Worm (Caenorhabditis elegans) whole organism, late embryonic: ENCODE measurements around the gene F26D11.12.

Source experiments
- C08G9.2 ChIP-seq: sonication (generic microtip); optimal IDR thresholded peaks from 2 replicates; lab custom pipeline; 2016; ENCODE audit warnings: mild to moderate bottlenecking, missing genetic modification characterization, moderate library complexity, missing compliant biosample characterization
- C38D4.7 ChIP-seq: fragments of 200-800 bp; sonication (Bioruptor generic); optimal IDR thresholded peaks from 2 replicates; lab custom pipeline; 2018; ENCODE audit warnings: mild to moderate bottlenecking, missing genetic modification characterization, moderate library complexity, missing compliant biosample characterization
- K02D7.2 ChIP-seq: sonication (generic microtip); optimal IDR thresholded peaks from 2 replicates; lab custom pipeline; 2017; ENCODE audit warnings: mild to moderate bottlenecking, missing genetic modification characterization, missing compliant biosample characterization
- ama-1 ChIP-seq: fragments of 150-350 bp; optimal IDR thresholded peaks from 2 replicates; lab custom pipeline; 2014
- ceh-19 ChIP-seq: fragments of 200-800 bp; sonication (Bioruptor generic); optimal IDR thresholded peaks from 2 replicates; lab custom pipeline; 2018; ENCODE audit warnings: mild to moderate bottlenecking, missing genetic modification characterization, missing compliant biosample characterization
- ceh-2 ChIP-seq: sonication (generic microtip); optimal IDR thresholded peaks from 2 replicates; lab custom pipeline; 2016; ENCODE audit warnings: missing genotype, missing genetic modification characterization, missing compliant biosample characterization
- ceh-22 ChIP-seq: sonication (generic microtip); optimal IDR thresholded peaks from 2 replicates; lab custom pipeline; 2017; ENCODE audit warnings: missing biosample characterization, missing genetic modification characterization
- ceh-24 ChIP-seq: sonication (generic microtip); optimal IDR thresholded peaks from 2 replicates; lab custom pipeline; 2016; ENCODE audit warnings: mild to moderate bottlenecking, missing genetic modification characterization, missing compliant biosample characterization
- ceh-30 ChIP-seq: fragments of 150-350 bp; optimal IDR thresholded peaks from 2 replicates; lab custom pipeline; 2014; ENCODE audit warnings: missing biosample characterization, missing genetic modification characterization
- ceh-31 ChIP-seq: sonication (generic microtip); optimal IDR thresholded peaks from 2 replicates; lab custom pipeline; 2016; ENCODE audit warnings: missing genetic modification characterization, missing compliant biosample characterization
- ceh-6 ChIP-seq: fragments of 200-800 bp; sonication (Bioruptor generic); optimal IDR thresholded peaks from 2 replicates; lab custom pipeline; 2018; ENCODE audit warnings: mild to moderate bottlenecking, missing genetic modification characterization, missing compliant biosample characterization
- che-1 ChIP-seq: sonication (generic microtip); optimal IDR thresholded peaks from 2 replicates; lab custom pipeline; 2016; ENCODE audit warnings: mild to moderate bottlenecking, missing genetic modification characterization, missing compliant biosample characterization
- dmd-4 ChIP-seq: sonication (generic microtip); optimal IDR thresholded peaks from 2 replicates; lab custom pipeline; 2016; ENCODE audit warnings: borderline replicate concordance, missing genetic modification characterization, missing compliant biosample characterization
- elt-2 ChIP-seq: sonication (generic microtip); optimal IDR thresholded peaks from 2 replicates; lab custom pipeline; 2016; ENCODE audit warnings: missing genetic modification reagents, missing genetic modification characterization, missing compliant biosample characterization
- ets-4 ChIP-seq: sonication (generic microtip); optimal IDR thresholded peaks from 2 replicates; lab custom pipeline; 2016; ENCODE audit warnings: missing genetic modification characterization, missing compliant biosample characterization
- eyg-1 ChIP-seq: sonication (generic microtip); optimal IDR thresholded peaks from 2 replicates; lab custom pipeline; 2016; ENCODE audit warnings: missing genotype, missing genetic modification characterization, missing compliant biosample characterization
- fax-1 ChIP-seq: sonication (generic microtip); optimal IDR thresholded peaks from 2 replicates; lab custom pipeline; 2016; ENCODE audit warnings: missing genotype, missing genetic modification characterization, missing compliant biosample characterization
- fkh-10 ChIP-seq: fragments of 150-350 bp; optimal IDR thresholded peaks from 2 replicates; lab custom pipeline; 2014; ENCODE audit warnings: missing biosample characterization, missing genetic modification reagents, missing genetic modification characterization
- gmeb-2 ChIP-seq: sonication (generic microtip); optimal IDR thresholded peaks from 2 replicates; lab custom pipeline; 2016; ENCODE audit warnings: missing genetic modification characterization, inconsistent platforms, missing compliant biosample characterization
- hlh-30 ChIP-seq: sonication (generic microtip); optimal IDR thresholded peaks from 2 replicates; lab custom pipeline; 2017; ENCODE audit warnings: antibody characterized with exemption, missing genetic modification characterization, missing compliant biosample characterization; ENCODE audit not compliant: insufficient read depth
- hlh-6 ChIP-seq: sonication (generic microtip); optimal IDR thresholded peaks from 2 replicates; lab custom pipeline; 2016; ENCODE audit warnings: missing genotype, missing genetic modification characterization, missing compliant biosample characterization
- lim-6 ChIP-seq: sonication (generic microtip); optimal IDR thresholded peaks from 2 replicates; lab custom pipeline; 2016; ENCODE audit warnings: missing genetic modification characterization, missing compliant biosample characterization
- nhr-11 ChIP-seq: fragments of 150-350 bp; optimal IDR thresholded peaks from 2 replicates; lab custom pipeline; 2014; ENCODE audit warnings: missing biosample characterization, missing genetic modification characterization
- npax-4 ChIP-seq: sonication (generic microtip); optimal IDR thresholded peaks from 2 replicates; lab custom pipeline; 2016; ENCODE audit warnings: missing genetic modification characterization, missing compliant biosample characterization
- odd-2 ChIP-seq: sonication (generic microtip); optimal IDR thresholded peaks from 2 replicates; lab custom pipeline; 2017; ENCODE audit warnings: antibody characterized with exemption, mild to moderate bottlenecking, missing genetic modification characterization, missing compliant biosample characterization
- pat-9 ChIP-seq: fragments of 200-800 bp; sonication (Bioruptor generic); optimal IDR thresholded peaks from 2 replicates; lab custom pipeline; 2018; ENCODE audit warnings: mild to moderate bottlenecking, missing genetic modification characterization, moderate library complexity, missing compliant biosample characterization
- pax-1 ChIP-seq: fragments of 150-350 bp; optimal IDR thresholded peaks from 2 replicates; lab custom pipeline; 2014; ENCODE audit warnings: missing biosample characterization, missing genetic modification characterization
- pha-2 ChIP-seq: sonication (generic microtip); optimal IDR thresholded peaks from 2 replicates; lab custom pipeline; 2017; ENCODE audit warnings: mild to moderate bottlenecking, missing genetic modification characterization, missing compliant biosample characterization
- pha-4 ChIP-seq: fragments of 150-350 bp; optimal IDR thresholded peaks from 2 replicates; lab custom pipeline; 2018; ENCODE audit warnings: missing biosample characterization, missing genetic modification reagents, missing genetic modification characterization
- pqm-1 ChIP-seq: sonication (generic microtip); optimal IDR thresholded peaks from 2 replicates; lab custom pipeline; 2016; ENCODE audit warnings: missing genetic modification characterization, missing compliant biosample characterization
- pros-1 ChIP-seq: fragments of 150-350 bp; optimal IDR thresholded peaks from 2 replicates; lab custom pipeline; 2014; ENCODE audit warnings: missing biosample characterization, missing genetic modification reagents, missing genetic modification characterization
- ref-2 ChIP-seq: sonication (generic microtip); optimal IDR thresholded peaks from 2 replicates; lab custom pipeline; 2016; ENCODE audit warnings: missing genetic modification characterization, missing compliant biosample characterization
- rnt-1 ChIP-seq: sonication (generic microtip); optimal IDR thresholded peaks from 2 replicates; lab custom pipeline; 2016; ENCODE audit warnings: missing genetic modification characterization, missing compliant biosample characterization
- sdc-2 ChIP-seq: sonication (generic microtip); optimal IDR thresholded peaks from 2 replicates; lab custom pipeline; 2016; ENCODE audit warnings: missing genotype, missing genetic modification characterization, missing compliant biosample characterization
- sox-4 ChIP-seq: sonication (generic microtip); optimal IDR thresholded peaks from 2 replicates; lab custom pipeline; 2017; ENCODE audit warnings: mild to moderate bottlenecking, missing genetic modification characterization, inconsistent platforms, missing compliant biosample characterization
- syd-9 ChIP-seq: sonication (generic microtip); optimal IDR thresholded peaks from 2 replicates; lab custom pipeline; 2016; ENCODE audit warnings: mild to moderate bottlenecking, missing genetic modification characterization, moderate library complexity, missing compliant biosample characterization
- tbx-2 ChIP-seq: sonication (generic microtip); optimal IDR thresholded peaks from 2 replicates; lab custom pipeline; 2016; ENCODE audit warnings: missing genetic modification characterization, missing compliant biosample characterization
- tbx-7 ChIP-seq: sonication (generic microtip); optimal IDR thresholded peaks from 2 replicates; lab custom pipeline; 2016; ENCODE audit warnings: missing genotype, missing genetic modification characterization, missing compliant biosample characterization
- ttx-3 ChIP-seq: sonication (generic microtip); optimal IDR thresholded peaks from 2 replicates; lab custom pipeline; 2016; ENCODE audit warnings: missing genetic modification reagents, missing genetic modification characterization, missing compliant biosample characterization
- unc-3 ChIP-seq, 2 experiments: fragments of 200-800 bp in 1 of 2; sonication (Bioruptor generic) in 1 of 2; sonication (generic microtip) in 1 of 2; conservative IDR thresholded peaks in 1 of 2; optimal IDR thresholded peaks in 1 of 2; 2 replicates each; pipeline versions ENCODE4 v1.3.6 to Lab custom; 2016 to 2022; ENCODE audit warnings: missing compliant biosample characterization in 2 of 2, missing genetic modification characterization in 2 of 2, missing genetic modification reagents in 1 of 2
- unc-55 ChIP-seq: sonication (generic microtip); optimal IDR thresholded peaks from 2 replicates; lab custom pipeline; 2017; ENCODE audit warnings: missing biosample characterization, missing genetic modification reagents, missing genetic modification characterization

The F26D11.12 gene

ce11 chrV:8000929-8001513, 45.9 kb upstream of the F26D11.12 start, which contains the start of gene Y97E10AR.1 (continued):
- TF ChIP-seq elt-2 (tag; lab: Kevin White, UChicago): peak; percentile 40
- TF ChIP-seq C08G9.2 (tag; lab: Kevin White, UChicago): peak; percentile 18
- peak; percentile 29 for TF ChIP-seq sdc-2 (tag; lab: Kevin White, UChicago)
- no peak for TF ChIP-seq ttx-3 (tag; lab: Kevin White, UChicago)
- peak; percentile 31 for TF ChIP-seq C38D4.7 (GFP tag; lab: Kevin White, UChicago)
- no peak for TF ChIP-seq ceh-6 (GFP tag; lab: Kevin White, UChicago)
- peak; percentile 74 for TF ChIP-seq tbx-2 (tag; lab: Kevin White, UChicago)
- no peak for TF ChIP-seq K02D7.2 (tag; lab: Kevin White, UChicago)
- TF ChIP-seq unc-55 (GFP tag; lab: Kevin White, UChicago): peak; percentile 67
- no peak for TF ChIP-seq ceh-22
- TF ChIP-seq dmd-4: no peak
- TF ChIP-seq odd-2 (tag; lab: Kevin White, UChicago): no peak
- TF ChIP-seq rnt-1: peak; percentile 58
- no peak for TF ChIP-seq pha-4 (tag; lab: Kevin White, UChicago)
- no peak for TF ChIP-seq unc-3 (GFP tag; conservative IDR thresholded peaks at IDR 0.05; lab: Robert Waterston, UW)
- TF ChIP-seq unc-3 (tag; optimal IDR thresholded peaks at IDR 0.05; lab: Kevin White, UChicago): peak; percentile 47
- TF ChIP-seq ceh-19 (GFP tag; lab: Kevin White, UChicago): peak; percentile 78
- peak; percentile 12 for TF ChIP-seq pqm-1 (tag; lab: Kevin White, UChicago)
- no peak for TF ChIP-seq tbx-7 (tag; lab: Kevin White, UChicago)

DNA sequence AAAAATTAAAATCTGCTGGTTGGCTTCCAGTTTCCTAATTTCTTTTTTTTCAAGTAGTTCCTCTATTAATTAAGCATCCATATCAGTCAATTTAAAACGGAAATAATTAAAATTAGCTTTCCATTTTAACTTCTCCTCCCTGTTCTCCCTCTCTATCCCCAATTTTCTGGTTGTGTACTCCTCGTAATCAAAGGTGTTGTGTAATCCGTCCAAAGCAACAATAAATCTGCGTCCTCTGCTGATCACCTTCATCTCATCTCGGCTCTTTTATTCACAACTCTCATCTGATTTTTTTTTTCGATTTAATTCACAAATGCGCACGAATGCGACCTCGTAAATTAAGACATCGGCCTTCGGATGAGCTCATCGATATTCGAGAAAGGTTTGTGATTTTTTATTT, 40.8 kb upstream of the F26D11.12 start, which contains the start of gene Y97E10AR.2:
Gene Y97E10AR.2 (plus strand): TSS at position 301 of the 400 bp plus-strand sequence.
- no peak for TF ChIP-seq hlh-6 (tag; lab: Kevin White, UChicago)
- TF ChIP-seq pros-1: no peak
- TF ChIP-seq syd-9: no peak
- TF ChIP-seq ceh-31: no peak
- TF ChIP-seq ceh-30 (tag; lab: Kevin White, UChicago): no peak
- TF ChIP-seq pha-2 (tag; lab: Kevin White, UChicago): no peak
- TF ChIP-seq pat-9: no peak
- TF ChIP-seq tbx-2 (tag; lab: Kevin White, UChicago): no peak
- TF ChIP-seq ceh-2: no peak
- no peak for TF ChIP-seq pqm-1 (tag; lab: Kevin White, UChicago)

DNA sequence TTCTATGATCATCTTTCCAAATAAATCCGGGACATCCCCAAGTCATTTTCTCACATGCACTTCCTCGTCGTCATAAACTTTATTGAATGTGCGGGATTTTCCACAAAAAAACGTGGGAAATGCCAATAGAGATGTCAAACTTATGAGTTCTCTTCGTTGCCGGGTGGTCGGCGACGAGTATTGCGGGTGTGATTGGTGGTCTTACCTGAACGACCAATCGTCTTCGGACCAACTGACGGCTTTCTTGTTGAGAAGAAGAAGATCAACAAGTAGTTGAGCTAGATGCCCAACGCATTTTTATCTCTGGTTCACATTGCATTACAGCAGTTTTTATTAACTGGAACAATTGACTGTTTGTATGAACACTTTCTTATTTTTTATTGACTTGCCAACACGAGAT, 40.1 kb upstream of the F26D11.12 start:
- TF ChIP-seq ceh-6 (GFP tag; lab: Kevin White, UChicago) (no peak), tbx-7 (tag; lab: Kevin White, UChicago) (no peak), tbx-2 (tag; lab: Kevin White, UChicago) (no peak), ceh-24 (tag; lab: Kevin White, UChicago) (no peak), ets-4 (tag; lab: Kevin White, UChicago) (no peak), unc-55 (GFP tag; lab: Kevin White, UChicago) (no peak)

DNA sequence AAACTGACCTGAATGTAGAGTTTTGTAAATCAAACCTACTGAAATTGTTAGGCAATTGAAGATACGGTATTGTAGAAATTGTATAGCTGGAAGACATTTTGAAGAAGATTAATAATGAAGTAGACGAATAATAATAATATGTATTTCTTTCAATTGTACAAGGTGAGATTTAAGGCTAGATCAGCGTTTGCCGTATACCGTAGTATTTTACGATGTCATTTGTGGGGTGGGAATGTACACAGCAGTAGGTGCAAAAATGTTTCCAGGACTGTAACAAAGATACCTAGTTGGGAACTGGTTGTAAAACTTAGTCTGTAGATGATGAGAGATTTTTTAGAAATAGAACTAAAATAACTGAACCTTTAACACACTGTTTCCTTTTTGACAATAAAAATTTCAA, 39.5 kb upstream of the F26D11.12 start, which contains the start of gene ceh-76:
Gene ceh-76 (minus strand): TSS at position 101 of the 400 bp plus-strand sequence.
- TF ChIP-seq eyg-1 (tag; lab: Kevin White, UChicago) (no peak), fax-1 (no peak), gmeb-2 (tag; lab: Kevin White, UChicago) (no peak), ama-1 (lab: Kevin White, UChicago) (no peak), nhr-11 (tag; lab: Kevin White, UChicago) (no peak), ref-2 (no peak), hlh-30 (no peak), lim-6 (tag; lab: Kevin White, UChicago) (no peak), che-1 (tag; lab: Kevin White, UChicago) (no peak), sox-4 (tag; lab: Kevin White, UChicago) (no peak), syd-9 (no peak), npax-4 (tag; lab: Kevin White, UChicago) (no peak), fkh-10 (no peak), pax-1 (tag; lab: Kevin White, UChicago) (no peak)
